Worm (Caenorhabditis elegans) whole organism, L4 larva: Measurements from ENCODE around the gene Y39G8B.10.

Source experiments
- aly-2 ChIP-seq: sonication (generic microtip); optimal IDR thresholded peaks from 2 replicates; lab custom pipeline; 2018; ENCODE audit warnings: missing biosample characterization, missing genetic modification characterization
- ama-1 ChIP-seq: fragments of 150-350 bp; optimal IDR thresholded peaks from 2 replicates; lab custom pipeline; 2014; ENCODE audit warnings: inconsistent platforms, mixed read lengths
- egl-27 ChIP-seq: sonication (generic microtip); optimal IDR thresholded peaks from 3 replicates; lab custom pipeline; 2017; ENCODE audit warnings: missing biosample characterization, missing genetic modification reagents, missing genetic modification characterization
- fkh-10 ChIP-seq: fragments of 150-350 bp; optimal IDR thresholded peaks from 2 replicates; lab custom pipeline; 2014; ENCODE audit warnings: missing biosample characterization, missing genetic modification reagents, missing genetic modification characterization
- lin-39 ChIP-seq: fragments of 150-350 bp; optimal IDR thresholded peaks from 2 replicates; lab custom pipeline; 2014; ENCODE audit warnings: missing biosample characterization, missing genetic modification reagents, missing genetic modification characterization
- nhr-237 ChIP-seq: sonication (generic microtip); optimal IDR thresholded peaks from 2 replicates; lab custom pipeline; 2017; ENCODE audit warnings: missing biosample characterization, missing genetic modification characterization
- nhr-25 ChIP-seq: sonication (generic microtip); optimal IDR thresholded peaks from 2 replicates; lab custom pipeline; 2017; ENCODE audit warnings: missing genetic modification characterization, mild to moderate bottlenecking, missing compliant biosample characterization, antibody characterized with exemption, moderate library complexity, borderline replicate concordance; ENCODE audit not compliant: insufficient read depth
- php-3 ChIP-seq: fragments of 200-800 bp; sonication (Bioruptor generic); IDR thresholded peaks from 2 replicates; pipeline ENCODE4 v1.3.6; 2022; ENCODE audit warnings: missing genetic modification reagents, missing genetic modification characterization, missing compliant biosample characterization
- unc-62 ChIP-seq, 3 experiments: fragments of 150-350 bp in 1 of 3; sonication (generic microtip); optimal IDR thresholded peaks in 2 of 3; peaks in 1 of 3; 1 replicate in 1 of 3; 2 replicates in 2 of 3; lab custom pipeline; 2014 to 2017; ENCODE audit warnings: missing biosample characterization in 3 of 3, missing genetic modification characterization in 3 of 3, missing genetic modification reagents in 3 of 3, missing genotype in 1 of 3
- ztf-11 ChIP-seq: fragments of 150-350 bp; optimal IDR thresholded peaks from 2 replicates; lab custom pipeline; 2014; ENCODE audit warnings: missing biosample characterization, missing genetic modification characterization

DNA sequence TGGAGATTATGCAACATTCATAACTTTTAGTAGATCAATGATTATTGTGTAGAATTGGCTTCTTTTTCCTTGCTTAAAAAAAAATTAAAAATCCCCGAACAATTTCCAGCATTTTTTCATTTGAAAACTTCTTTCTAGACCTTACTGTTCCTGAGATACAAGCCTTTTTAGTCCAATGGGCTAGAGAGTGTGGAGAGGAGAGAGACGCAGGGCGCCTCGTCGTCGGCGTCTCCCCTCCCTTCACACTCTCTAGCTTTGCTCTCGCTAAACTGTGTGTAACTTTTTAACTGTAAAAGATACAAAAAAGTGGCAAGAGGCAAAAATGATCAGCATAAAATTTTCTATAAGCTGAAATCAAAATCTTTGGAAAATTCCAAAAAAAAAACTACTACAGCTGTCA lies 22.3 kb upstream of the Y39G8B.10 start:
- TF ChIP-seq egl-27 (tag; lab: Kevin White, UChicago) (no peak), nhr-237 (tag; lab: Kevin White, UChicago) (no peak), lin-39 (tag; lab: Kevin White, UChicago) (no peak), nhr-25 (tag; lab: Kevin White, UChicago) (no peak), fkh-10 (GFP tag; lab: Kevin White, UChicago) (no peak), php-3 (GFP tag; lab: Robert Waterston, UW) (no peak), unc-62 (GFP tag; optimal IDR thresholded peaks at IDR 0.05 in 1 of 2; lab: Kevin White, UChicago) (no peak), unc-62 (tag; optimal IDR thresholded peaks at IDR 0.05; lab: Kevin White, UChicago) (no peak), ama-1 (no peak), aly-2 (tag; lab: Kevin White, UChicago) (no peak), ztf-11 (tag; lab: Kevin White, UChicago) (no peak)
